Worm (Caenorhabditis elegans) whole organism, L1 larva: ENCODE data around the gene Y82E9BL.6.

Experiments used
- ceh-82 ChIP-seq, 3 experiments: fragments of 150-350 bp in 1 of 3; sonication (generic microtip) in 2 of 3; optimal IDR thresholded peaks; 2 replicates each; lab custom pipeline; 2014 to 2017; ENCODE audit warnings: missing biosample characterization in 3 of 3, missing genetic modification characterization in 3 of 3
- nhr-76 ChIP-seq: sonication (generic microtip); optimal IDR thresholded peaks from 2 replicates; lab custom pipeline; 2017; ENCODE audit warnings: missing biosample characterization, missing genetic modification characterization
- nhr-84 ChIP-seq: sonication (generic microtip); optimal IDR thresholded peaks from 2 replicates; lab custom pipeline; 2017; ENCODE audit warnings: missing biosample characterization, missing genetic modification characterization
- sptf-1 ChIP-seq: fragments of 150-350 bp; optimal IDR thresholded peaks from 2 replicates; lab custom pipeline; 2014; ENCODE audit warnings: missing biosample characterization, missing genetic modification characterization
- tbx-2 ChIP-seq: sonication (generic microtip); optimal IDR thresholded peaks from 2 replicates; lab custom pipeline; 2016; ENCODE audit warnings: missing genetic modification characterization, missing compliant biosample characterization
- unc-62 ChIP-seq: fragments of 150-350 bp; optimal IDR thresholded peaks from 2 replicates; lab custom pipeline; 2014; ENCODE audit warnings: missing biosample characterization, missing genetic modification reagents, missing genetic modification characterization

DNA sequence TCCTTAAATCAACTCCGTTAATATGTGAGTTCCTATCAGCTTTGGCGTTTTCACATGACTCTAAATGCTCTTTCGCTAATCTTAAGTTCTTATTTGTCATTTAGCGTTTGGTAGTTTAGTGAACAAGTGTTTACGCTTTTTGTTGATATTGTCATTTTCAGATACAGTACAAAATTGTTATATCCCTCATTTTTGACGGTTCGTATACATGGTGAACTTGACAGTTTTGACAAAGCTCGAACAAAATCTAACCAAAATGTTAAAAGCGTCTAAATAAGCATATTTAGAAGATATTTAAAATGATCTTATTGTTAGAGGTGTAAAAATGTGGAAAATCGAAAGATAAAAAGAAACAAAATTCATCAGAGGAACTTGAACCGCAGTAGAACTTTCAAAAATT, 37.9 kb upstream of the Y82E9BL.6 start:
- TF ChIP-seq nhr-84 (tag; lab: Kevin White, UChicago): no peak
- TF ChIP-seq unc-62: no peak
- TF ChIP-seq tbx-2: no peak
- TF ChIP-seq sptf-1 (tag; lab: Kevin White, UChicago): no peak
- no peak for TF ChIP-seq nhr-76 (tag; lab: Kevin White, UChicago)
- TF ChIP-seq ceh-82 (tag; optimal IDR thresholded peaks at IDR 0.05; lab: Kevin White, UChicago): no peak
